Worm (Caenorhabditis elegans) whole organism, mixed stage, embryonic: Measurements from ENCODE around the gene str-63.

Experiments
- lin-13 ChIP-seq: fragments of 150-350 bp; optimal IDR thresholded peaks from 2 replicates; lab custom pipeline; 2014; ENCODE audit warnings: missing biosample characterization, missing genetic modification characterization
- nhr-237 ChIP-seq: fragments of 150-350 bp; optimal IDR thresholded peaks from 2 replicates; lab custom pipeline; 2014; ENCODE audit warnings: missing biosample characterization, missing genetic modification characterization
- unc-120 ChIP-seq: sonication (generic microtip); optimal IDR thresholded peaks from 2 replicates; lab custom pipeline; 2017; ENCODE audit warnings: missing genetic modification characterization, missing compliant biosample characterization; ENCODE audit not compliant: poor library complexity, severe bottlenecking
- unc-62 ChIP-seq: fragments of 150-350 bp; optimal IDR thresholded peaks from 2 replicates; lab custom pipeline; 2014; ENCODE audit warnings: missing biosample characterization, missing genetic modification reagents, missing genetic modification characterization
- ztf-11 ChIP-seq: fragments of 150-350 bp; optimal IDR thresholded peaks from 2 replicates; lab custom pipeline; 2014; ENCODE audit warnings: missing biosample characterization, missing genetic modification characterization

DNA sequence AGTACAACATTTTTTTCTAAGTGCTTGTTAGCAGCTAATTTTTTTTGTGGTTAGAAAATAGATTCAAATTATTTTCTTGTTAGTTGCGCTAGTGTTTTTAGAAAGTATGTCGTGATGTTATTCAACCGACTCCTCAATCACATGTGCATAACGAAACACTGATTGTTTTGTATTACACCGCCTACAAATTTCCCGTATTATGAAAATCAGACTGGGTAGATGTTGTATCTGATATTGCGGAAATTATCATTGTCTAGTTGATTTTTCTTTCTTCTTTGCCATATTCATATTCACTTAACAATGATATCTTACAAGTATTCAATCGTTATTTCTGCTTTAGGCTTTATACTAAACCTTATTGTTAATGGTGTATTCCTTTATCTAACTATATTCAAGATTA is at the start of gene str-63:
- no peak for TF ChIP-seq unc-62
- TF ChIP-seq unc-120 (tag; lab: Kevin White, UChicago), result no peak
- no peak for TF ChIP-seq nhr-237
- no peak for TF ChIP-seq ztf-11 (tag; lab: Kevin White, UChicago)
- no peak for TF ChIP-seq lin-13
